Fruit fly (Drosophila melanogaster) whole organism, embryonic: ENCODE measurements around the gene Jhbp7.

Experiments
- CG12104 ChIP-seq: fragments of 200-800 bp; sonication (Bioruptor generic); optimal IDR thresholded peaks from 3 replicates; lab custom pipeline; 2016; ENCODE audit warnings: missing biosample characterization, missing genetic modification characterization
- CG13894 ChIP-seq: fragments of 200-800 bp; sonication (Bioruptor generic); optimal IDR thresholded peaks from 3 replicates; lab custom pipeline; 2018; ENCODE audit warnings: missing biosample characterization, mild to moderate bottlenecking, missing genetic modification characterization, moderate library complexity
- CG6272 ChIP-seq: fragments of 200-800 bp; sonication (Bioruptor generic); IDR thresholded peaks from 2 replicates; pipeline ENCODE4 v1.3.6; 2022; ENCODE audit warnings: missing biosample characterization, missing genetic modification characterization
- zen2 ChIP-seq: fragments of 200-800 bp; sonication (Bioruptor generic); IDR thresholded peaks from 3 replicates; pipeline ENCODE4 v1.3.6; 2022; ENCODE audit warnings: missing biosample characterization, missing genetic modification characterization; ENCODE audit not compliant: partially characterized antibody

DNA sequence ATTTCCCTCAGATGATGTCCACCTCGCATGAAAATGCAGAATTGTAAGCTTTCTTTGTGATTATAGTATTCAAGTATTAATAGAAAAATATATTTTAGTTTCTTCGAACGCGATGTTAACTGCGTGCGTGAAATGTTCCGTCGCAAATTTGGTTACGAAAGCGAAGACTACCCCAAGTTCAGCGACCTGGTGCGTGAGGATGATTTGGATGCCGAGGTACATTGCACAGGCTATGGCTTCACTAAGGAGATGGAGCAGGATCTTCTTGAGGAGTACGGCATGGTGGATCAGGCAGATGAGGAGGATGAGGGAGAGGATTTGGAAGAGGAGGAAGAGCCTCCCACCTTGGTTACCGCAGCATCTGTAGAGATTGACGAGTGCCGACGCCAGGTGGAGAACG, 29.3 kb downstream of the Jhbp7 start:
- TF ChIP-seq CG13894 (tag; lab: Kevin White, UChicago): no peak
- no peak for TF ChIP-seq zen2
- TF ChIP-seq CG12104 (GFP tag; lab: Kevin White, UChicago): no peak
- no peak for TF ChIP-seq CG6272 (GFP tag; lab: Robert Waterston, UW)
